Fruit fly (Drosophila melanogaster) whole organism, prepupa: ENCODE measurements around the gene CG6569.

ENCODE experiments used
- Blimp-1 ChIP-seq: fragments of 200-800 bp; sonication (Bioruptor generic); optimal IDR thresholded peaks from 3 replicates; lab custom pipeline; 2017; ENCODE audit warnings: missing biosample characterization, missing genetic modification characterization, mild to moderate bottlenecking, moderate library complexity, missing genetic modification reagents
- CG10631 ChIP-seq: fragments of 200-800 bp; sonication (Bioruptor generic); optimal IDR thresholded peaks from 2 replicates; lab custom pipeline; 2016; ENCODE audit warnings: missing biosample characterization, missing genetic modification characterization
- CG11294 ChIP-seq: fragments of 200-800 bp; sonication (Bioruptor generic); IDR thresholded peaks from 2 replicates; pipeline ENCODE4 v1.3.6; 2022; ENCODE audit warnings: missing biosample characterization, missing genetic modification characterization
- CG15336 ChIP-seq: fragments of 200-800 bp; sonication (Bioruptor generic); IDR thresholded peaks from 2 replicates; pipeline ENCODE4 v1.3.6; 2022; ENCODE audit warnings: missing biosample characterization, missing genetic modification characterization
- CG16779 ChIP-seq: fragments of 200-800 bp; sonication (Bioruptor generic); optimal IDR thresholded peaks from 3 replicates; lab custom pipeline; 2017; ENCODE audit warnings: missing biosample characterization, mild to moderate bottlenecking, missing genetic modification characterization
- CG3032 ChIP-seq: fragments of 200-800 bp; optimal IDR thresholded peaks from 2 replicates; lab custom pipeline; 2019; ENCODE audit warnings: missing biosample characterization, mild to moderate bottlenecking, missing genetic modification characterization, moderate library complexity
- CG32006 ChIP-seq: fragments of 200-800 bp; sonication (Bioruptor generic); optimal IDR thresholded peaks from 3 replicates; lab custom pipeline; 2017; ENCODE audit warnings: missing biosample characterization, mild to moderate bottlenecking, missing genetic modification characterization
- CG34406 ChIP-seq: fragments of 200-800 bp; sonication (Bioruptor generic); optimal IDR thresholded peaks from 3 replicates; lab custom pipeline; 2016; ENCODE audit warnings: missing biosample characterization, missing genetic modification characterization
- CG3919 ChIP-seq: fragments of 200-800 bp; sonication (Bioruptor generic); optimal IDR thresholded peaks from 3 replicates; lab custom pipeline; 2016; ENCODE audit warnings: missing biosample characterization, missing genetic modification characterization
- CG4318 ChIP-seq: fragments of 200-800 bp; sonication (Bioruptor generic); optimal IDR thresholded peaks from 3 replicates; lab custom pipeline; 2017; ENCODE audit warnings: missing biosample characterization, mild to moderate bottlenecking, missing genetic modification characterization
- CG6163 ChIP-seq: fragments of 200-800 bp; sonication (Bioruptor generic); IDR thresholded peaks from 3 replicates; pipeline ENCODE4 v1.3.6; 2022; ENCODE audit warnings: missing biosample characterization, missing genetic modification characterization
- CG6792 ChIP-seq: fragments of 200-800 bp; sonication (Bioruptor generic); optimal IDR thresholded peaks from 3 replicates; lab custom pipeline; 2016; ENCODE audit warnings: missing biosample characterization, missing genetic modification characterization
- CG6808 ChIP-seq: fragments of 200-800 bp; sonication (Bioruptor generic); optimal IDR thresholded peaks from 3 replicates; lab custom pipeline; 2017; ENCODE audit warnings: missing biosample characterization, missing genetic modification characterization, mild to moderate bottlenecking, moderate library complexity, missing genetic modification reagents
- CG6854 ChIP-seq: fragments of 200-800 bp; sonication (Bioruptor generic); optimal IDR thresholded peaks from 2 replicates; lab custom pipeline; 2017; ENCODE audit warnings: missing biosample characterization, mild to moderate bottlenecking, missing genetic modification characterization
- CG7368 ChIP-seq: fragments of 200-800 bp; sonication (Bioruptor generic); optimal IDR thresholded peaks from 3 replicates; lab custom pipeline; 2016; ENCODE audit warnings: missing biosample characterization, missing genetic modification characterization
- CG8632 ChIP-seq: fragments of 200-800 bp; sonication (Bioruptor generic); optimal IDR thresholded peaks from 3 replicates; lab custom pipeline; 2016; ENCODE audit warnings: missing biosample characterization, missing genetic modification characterization
- CG9139 ChIP-seq: fragments of 200-800 bp; sonication (Bioruptor generic); optimal IDR thresholded peaks from 3 replicates; lab custom pipeline; 2017; ENCODE audit warnings: missing biosample characterization, mild to moderate bottlenecking, missing genetic modification characterization
- Eip75B ChIP-seq: fragments of 200-800 bp; sonication (Bioruptor generic); optimal IDR thresholded peaks from 3 replicates; lab custom pipeline; 2016; ENCODE audit warnings: missing biosample characterization, missing genetic modification characterization
- Eip78C ChIP-seq: fragments of 200-800 bp; sonication (Bioruptor generic); peaks from one replicate; lab custom pipeline; 2016; ENCODE audit warnings: missing biosample characterization, missing genetic modification characterization
- Eip93F ChIP-seq: fragments of 200-800 bp; sonication (Bioruptor generic); optimal IDR thresholded peaks from 2 replicates; lab custom pipeline; 2016; ENCODE audit warnings: missing biosample characterization, mild to moderate bottlenecking, missing genetic modification characterization
- Ets21C ChIP-seq: fragments of 200-800 bp; sonication (Bioruptor generic); optimal IDR thresholded peaks from 3 replicates; lab custom pipeline; 2016; ENCODE audit warnings: missing biosample characterization, missing genetic modification characterization
- Gug ChIP-seq: fragments of 200-800 bp; sonication (Bioruptor generic); IDR thresholded peaks from 2 replicates; pipeline ENCODE4 v1.3.6; 2022; ENCODE audit warnings: missing biosample characterization, missing genetic modification characterization
- Hr38 ChIP-seq: sonication (Bioruptor generic); optimal IDR thresholded peaks from 2 replicates; lab custom pipeline; 2016; ENCODE audit warnings: missing biosample characterization, missing genetic modification characterization
- Hr4 ChIP-seq: fragments of 200-800 bp; sonication (Bioruptor generic); optimal IDR thresholded peaks from 3 replicates; lab custom pipeline; 2016; ENCODE audit warnings: missing biosample characterization, missing genetic modification characterization
- Lpt ChIP-seq: fragments of 200-800 bp; sonication (Bioruptor generic); optimal IDR thresholded peaks from 3 replicates; lab custom pipeline; 2016; ENCODE audit warnings: missing biosample characterization, missing genetic modification characterization
- OdsH ChIP-seq: fragments of 200-800 bp; sonication (Bioruptor generic); optimal IDR thresholded peaks from 3 replicates; lab custom pipeline; 2016; ENCODE audit warnings: missing biosample characterization, missing genetic modification characterization
- Smox ChIP-seq: fragments of 200-800 bp; sonication (Bioruptor generic); optimal IDR thresholded peaks from 3 replicates; lab custom pipeline; 2016; ENCODE audit warnings: missing biosample characterization, missing genetic modification characterization
- Sox102F ChIP-seq: fragments of 200-800 bp; sonication (Bioruptor generic); optimal IDR thresholded peaks from 2 replicates; lab custom pipeline; 2016; ENCODE audit warnings: missing biosample characterization, mild to moderate bottlenecking, missing genetic modification characterization
- Sox15 ChIP-seq: fragments of 200-800 bp; sonication (Bioruptor generic); optimal IDR thresholded peaks from 3 replicates; lab custom pipeline; 2016; ENCODE audit warnings: missing biosample characterization, missing genetic modification characterization
- achi ChIP-seq: fragments of 200-800 bp; sonication (Bioruptor generic); optimal IDR thresholded peaks from 3 replicates; lab custom pipeline; 2016; ENCODE audit warnings: missing biosample characterization, missing genetic modification characterization
- dac ChIP-seq: fragments of 200-800 bp; sonication (Bioruptor generic); optimal IDR thresholded peaks from 2 replicates; lab custom pipeline; 2017; ENCODE audit warnings: missing biosample characterization, mild to moderate bottlenecking, missing genetic modification characterization
- dsx ChIP-seq: fragments of 200-800 bp; optimal IDR thresholded peaks from 3 replicates; lab custom pipeline; 2019; ENCODE audit warnings: missing biosample characterization, mild to moderate bottlenecking, missing genetic modification characterization, moderate library complexity; ENCODE audit not compliant: poor library complexity, severe bottlenecking
- eg ChIP-seq: fragments of 200-800 bp; sonication (Bioruptor generic); IDR thresholded peaks from 3 replicates; pipeline ENCODE4 v1.3.6; 2022; ENCODE audit warnings: missing biosample characterization, missing genetic modification characterization
- esn ChIP-seq: fragments of 200-800 bp; sonication (Bioruptor generic); optimal IDR thresholded peaks from 2 replicates; lab custom pipeline; 2016; ENCODE audit warnings: missing biosample characterization, mild to moderate bottlenecking, missing genetic modification characterization, moderate library complexity
- fd59A ChIP-seq: fragments of 200-800 bp; sonication (Bioruptor generic); optimal IDR thresholded peaks from 2 replicates; lab custom pipeline; 2017; ENCODE audit warnings: missing biosample characterization, mild to moderate bottlenecking, missing genetic modification characterization, missing genetic modification reagents
- fkh ChIP-seq: fragments of 200-800 bp; sonication (Bioruptor generic); optimal IDR thresholded peaks from 3 replicates; lab custom pipeline; 2017; ENCODE audit warnings: missing biosample characterization, mild to moderate bottlenecking, missing genetic modification characterization, moderate library complexity
- lz ChIP-seq: fragments of 200-800 bp; sonication (Bioruptor generic); optimal IDR thresholded peaks from 3 replicates; lab custom pipeline; 2016; ENCODE audit warnings: missing biosample characterization, missing genetic modification characterization
- net ChIP-seq: fragments of 200-800 bp; sonication (Bioruptor generic); optimal IDR thresholded peaks from 3 replicates; lab custom pipeline; 2016; ENCODE audit warnings: missing biosample characterization, missing genetic modification characterization
- pdm3 ChIP-seq: fragments of 200-800 bp; sonication (Bioruptor generic); optimal IDR thresholded peaks from 3 replicates; lab custom pipeline; 2016; ENCODE audit warnings: missing biosample characterization, missing genetic modification characterization
- salr ChIP-seq, 2 experiments: fragments of 200-800 bp; sonication (Bioruptor generic); optimal IDR thresholded peaks; 3 replicates each; lab custom pipeline; 2016 to 2018; ENCODE audit warnings: missing biosample characterization in 2 of 2, missing genetic modification characterization in 2 of 2, mild to moderate bottlenecking in 1 of 2
- svp ChIP-seq: fragments of 200-800 bp; sonication (Bioruptor generic); peaks from one replicate; lab custom pipeline; 2016; ENCODE audit warnings: missing biosample characterization, missing genetic modification characterization

CG6569 gene

dm6 chr3R:21870158-21870971 lies 2.6 kb upstream of the CG6569 start, which contains the start of gene CG31431 (continued):
- TF ChIP-seq salr (GFP tag; optimal IDR thresholded peaks at IDR 0.05; lab: Kevin White, UChicago) (peak; percentile 41 to 52), CG11294 (peak; percentile 88), Eip75B (peak; percentile 80), CG15336 (peak; percentile 90), CG7368 (GFP tag; lab: Kevin White, UChicago) (peak; percentile 73), CG3919 (GFP tag; lab: Kevin White, UChicago) (peak; percentile 88), CG9139 (GFP tag; lab: Kevin White, UChicago) (peak; percentile 74), Blimp-1 (GFP tag; lab: Kevin White, UChicago) (no peak), CG8632 (GFP tag; lab: Kevin White, UChicago) (peak; percentile 55), CG6792 (peak; percentile 65), Smox (GFP tag; lab: Kevin White, UChicago) (no peak), dsx (GFP tag; lab: Kevin White, UChicago) (peak; percentile 78), Lpt (GFP tag; lab: Kevin White, UChicago) (peak; percentile 87), fkh (GFP tag; lab: Kevin White, UChicago) (peak; percentile 97), pdm3 (GFP tag; lab: Kevin White, UChicago) (peak; percentile 82), Sox102F (GFP tag; lab: Kevin White, UChicago) (peak; percentile 37), Gug (GFP tag; lab: Robert Waterston, UW) (peak; percentile 93), svp (GFP tag; lab: Kevin White, UChicago) (peak; percentile 66), CG6808 (peak; percentile 75), net (GFP tag; lab: Kevin White, UChicago) (peak; percentile 82), CG16779 (tag; lab: Kevin White, UChicago) (peak; percentile 64), CG32006 (GFP tag; lab: Kevin White, UChicago) (peak; percentile 89), fd59A (GFP tag; lab: Kevin White, UChicago) (peak; percentile 75), dac (GFP tag; lab: Kevin White, UChicago) (peak; percentile 30), Eip78C (GFP tag; lab: Kevin White, UChicago) (peak; percentile 93), CG6163 (peak; percentile 92), eg (GFP tag; lab: Robert Waterston, UW) (peak; percentile 95), Hr38 (GFP tag; lab: Kevin White, UChicago) (peak; percentile 36), Sox15 (GFP tag; lab: Kevin White, UChicago) (peak; percentile 62), Hr4 (GFP tag; lab: Kevin White, UChicago) (peak; percentile 90), achi (GFP tag; lab: Kevin White, UChicago) (peak; percentile 79), CG4318 (peak; percentile 68), CG3032 (tag; lab: Kevin White, UChicago) (peak; percentile 81), Eip93F (GFP tag; lab: Kevin White, UChicago) (no peak)

DNA sequence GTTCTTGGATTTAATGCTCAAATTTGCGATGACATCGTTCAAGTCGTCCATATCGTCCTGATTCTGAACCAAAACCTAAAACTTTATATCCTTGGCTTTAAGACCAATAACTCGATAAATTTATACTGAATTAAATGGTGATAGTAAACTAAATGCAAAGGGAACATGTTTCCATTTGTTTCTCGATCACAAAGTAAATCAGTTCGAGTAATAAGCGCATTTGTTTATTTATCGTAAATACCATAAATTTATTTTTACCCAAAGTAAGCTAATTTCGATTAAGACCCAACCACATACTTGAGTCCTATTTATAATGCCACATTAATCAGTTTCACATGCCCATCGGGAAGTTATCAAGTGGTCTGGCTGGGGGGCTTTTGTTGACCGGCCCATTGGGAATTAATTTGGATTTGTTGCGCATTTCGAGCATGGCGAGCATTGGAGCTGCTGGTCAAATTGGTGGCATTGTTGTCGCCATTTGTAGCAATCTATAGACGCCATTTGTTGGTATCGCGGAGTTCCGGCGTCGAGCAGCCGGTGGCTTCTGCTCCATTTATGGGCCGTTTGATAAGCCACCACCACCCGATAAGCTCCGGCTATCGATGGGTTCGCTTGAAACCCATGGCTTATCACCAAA lies 1.9 kb upstream of the CG6569 start, which contains the start of gene CG31174:
Gene CG31174 (minus strand): TSS at position 51 of the 637 bp plus-strand sequence.
- TF ChIP-seq svp (GFP tag; lab: Kevin White, UChicago) (peak; percentile 77), CG10631 (GFP tag; lab: Kevin White, UChicago) (no peak), Eip75B (no peak), esn (GFP tag; lab: Kevin White, UChicago) (no peak), Smox (GFP tag; lab: Kevin White, UChicago) (no peak)

DNA sequence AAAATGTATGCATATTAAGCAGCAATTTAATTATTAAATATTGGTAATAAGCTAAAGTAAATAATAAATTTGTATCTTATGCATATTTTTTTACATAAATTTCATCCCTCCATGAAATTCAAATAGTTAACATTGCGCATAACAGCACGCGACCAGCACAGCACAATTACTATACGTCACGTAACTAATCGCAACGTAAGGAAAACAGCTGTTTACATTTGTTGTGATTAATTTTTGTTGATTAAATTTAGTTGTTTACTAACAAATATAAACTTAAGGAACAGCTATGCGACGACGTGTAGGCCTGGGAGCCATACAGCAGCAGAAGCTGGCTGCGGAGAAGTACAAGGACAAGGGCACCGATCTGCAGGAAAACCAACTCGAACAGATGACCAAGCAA lies 2.7 kb downstream of the CG6569 start, which contains the start of gene lsn:
Gene lsn (plus strand): TSS at position 177 of the 400 bp plus-strand sequence.
- TF ChIP-seq Eip78C (GFP tag; lab: Kevin White, UChicago) (peak; percentile 53), lz (GFP tag; lab: Kevin White, UChicago) (no peak), esn (GFP tag; lab: Kevin White, UChicago) (no peak), OdsH (no peak), Ets21C (GFP tag; lab: Kevin White, UChicago) (no peak), CG6854 (GFP tag; lab: Kevin White, UChicago) (no peak), CG9139 (GFP tag; lab: Kevin White, UChicago) (no peak), fkh (GFP tag; lab: Kevin White, UChicago) (peak; percentile 64), Gug (GFP tag; lab: Robert Waterston, UW) (no peak), fd59A (GFP tag; lab: Kevin White, UChicago) (no peak), CG8632 (GFP tag; lab: Kevin White, UChicago) (no peak), CG3919 (GFP tag; lab: Kevin White, UChicago) (no peak), CG34406 (GFP tag; lab: Kevin White, UChicago) (no peak), Eip93F (GFP tag; lab: Kevin White, UChicago) (no peak)
